Fruit fly (Drosophila melanogaster): Measurements from ENCODE around the gene AIF.
A peak's percentile ranks its signal among the peaks of the same experiment; 100 is the strongest.

Gene AIF

DNA sequence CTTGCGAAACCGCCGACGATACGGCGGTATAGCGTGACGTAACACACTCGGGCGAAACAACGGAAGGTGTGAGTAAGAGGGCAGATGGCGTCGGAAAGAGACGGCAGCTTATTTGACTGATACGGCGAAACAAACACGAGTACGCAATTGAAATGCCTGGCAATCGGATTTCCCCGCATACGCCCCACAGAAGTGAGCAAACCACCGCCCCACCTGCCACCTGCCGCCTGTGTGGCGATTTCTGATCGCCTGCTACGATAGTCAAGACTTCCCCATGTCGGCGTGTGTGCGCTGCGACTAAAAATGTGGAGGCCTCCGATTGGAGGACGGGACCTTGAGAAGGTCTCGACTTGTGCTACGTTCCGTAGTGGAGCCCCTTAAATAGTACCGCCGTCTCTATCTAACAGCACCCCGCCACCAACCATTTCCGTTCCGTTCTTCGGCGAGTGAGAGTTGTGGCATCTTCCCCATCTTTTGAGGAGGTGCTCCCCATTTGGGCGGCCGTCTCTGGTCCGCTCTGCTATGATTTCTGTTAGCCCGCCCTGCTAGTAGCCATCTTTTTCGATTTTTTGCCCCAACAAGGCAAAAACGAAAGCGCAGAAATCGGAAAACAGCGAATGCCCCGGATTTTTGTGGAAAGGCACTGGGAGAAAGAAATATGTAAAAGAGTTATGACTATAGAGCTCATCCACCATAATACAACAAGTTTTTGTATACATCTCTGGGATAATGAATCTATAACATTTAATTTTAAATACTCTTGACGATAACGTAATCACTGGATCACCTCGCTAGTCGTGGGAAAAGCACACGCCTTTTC lies 47.3 kb downstream of the AIF start (continued):
- peak; percentile 89 for TF ChIP-seq CG2120 (GFP tag; optimal IDR thresholded peaks at IDR 0.05)
- peak; percentile 76; the same call in 1 of the 3 replicates for TF ChIP-seq CG7357 (GFP tag; IDR thresholded peaks at IDR 0.05)
- peak; percentile 45 for TF ChIP-seq CG3838 (GFP tag; optimal IDR thresholded peaks at IDR 0.05)
- peak; percentile 85 for TF ChIP-seq CG16863 (GFP tag; optimal IDR thresholded peaks at IDR 0.05)
- peak; percentile 31 for TF ChIP-seq Jarid2 (GFP tag; optimal IDR thresholded peaks at IDR 0.05)
- no peak for TF ChIP-seq CG8765 (GFP tag; IDR thresholded peaks at IDR 0.05)
- TF ChIP-seq CG14965 (GFP tag; optimal IDR thresholded peaks at IDR 0.05; ENCODE audit: borderline replicate concordance): no peak
- TF ChIP-seq HLH54F (GFP tag; optimal IDR thresholded peaks at IDR 0.05): peak; percentile 78
- TF ChIP-seq Spps (tag; optimal IDR thresholded peaks at IDR 0.05): peak; percentile 82
- TF ChIP-seq ase (GFP tag; IDR thresholded peaks at IDR 0.05): no peak
- peak; percentile 86 for TF ChIP-seq Blimp-1 (GFP tag; optimal IDR thresholded peaks at IDR 0.05)
- peak; percentile 89 for TF ChIP-seq CG9609 (GFP tag; optimal IDR thresholded peaks at IDR 0.05)
- TF ChIP-seq Sry-δ (GFP tag; optimal IDR thresholded peaks at IDR 0.05): peak; percentile 37
- peak; percentile 70 for TF ChIP-seq Ets97D (GFP tag; optimal IDR thresholded peaks at IDR 0.05)
- TF ChIP-seq Hsf (GFP tag; optimal IDR thresholded peaks at IDR 0.05): peak; percentile 82
- TF ChIP-seq Scr (GFP tag; IDR thresholded peaks at IDR 0.05; ENCODE audit: partially characterized antibody): no peak
- TF ChIP-seq dmrt99B (tag; optimal IDR thresholded peaks at IDR 0.05): peak; percentile 88
- TF ChIP-seq HLH3B (GFP tag; IDR thresholded peaks at IDR 0.05): no peak
- TF ChIP-seq Hr39 (optimal IDR thresholded peaks at IDR 0.05): no peak
- TF ChIP-seq ATbp (GFP tag; optimal IDR thresholded peaks at IDR 0.05): peak; percentile 90
- no peak for TF ChIP-seq CG4360 (GFP tag; IDR thresholded peaks at IDR 0.05)
- no peak for TF ChIP-seq D (optimal IDR thresholded peaks at IDR 0.05)
- peak; percentile 87 for TF ChIP-seq D (GFP tag; optimal IDR thresholded peaks at IDR 0.05)
- TF ChIP-seq Dbx (GFP tag; IDR thresholded peaks at IDR 0.05): no peak
- TF ChIP-seq bcd (GFP tag; optimal IDR thresholded peaks at IDR 0.05): peak; percentile 86
- no peak for TF ChIP-seq C15 (GFP tag; IDR thresholded peaks at IDR 0.05)
- TF ChIP-seq kay (GFP tag; optimal IDR thresholded peaks at IDR 0.05): peak; percentile 83
- peak; percentile 62 for TF ChIP-seq Lhr (GFP tag; optimal IDR thresholded peaks at IDR 0.05)
- TF ChIP-seq stc (GFP tag; IDR thresholded peaks at IDR 0.05): no peak
- TF ChIP-seq exex (tag; optimal IDR thresholded peaks at IDR 0.05): peak; percentile 36
- no peak for TF ChIP-seq wdn (GFP tag; IDR thresholded peaks at IDR 0.05)
- peak; percentile 89 for TF ChIP-seq Deaf1 (tag; optimal IDR thresholded peaks at IDR 0.05)
- peak; percentile 80 for TF ChIP-seq zf30C (GFP tag; optimal IDR thresholded peaks at IDR 0.05)
- no peak for TF ChIP-seq pan (optimal IDR thresholded peaks at IDR 0.05)
- TF ChIP-seq pan (GFP tag; optimal IDR thresholded peaks at IDR 0.05 in 1 of 2, IDR thresholded peaks at IDR 0.05 in 1 of 2): no peak
- TF ChIP-seq CoRest (tag; optimal IDR thresholded peaks at IDR 0.05): peak; percentile 86
- TF ChIP-seq sens (GFP tag): peak; percentile 99
- peak; percentile 84 for TF ChIP-seq CG6272 (GFP tag; IDR thresholded peaks at IDR 0.05)
- TF ChIP-seq Dek (tag; optimal IDR thresholded peaks at IDR 0.05): peak; percentile 71
- TF ChIP-seq CG10321 (GFP tag; IDR thresholded peaks at IDR 0.05): no peak
- TF ChIP-seq cad (GFP tag; optimal IDR thresholded peaks at IDR 0.05): no peak
- no peak for TF ChIP-seq wor (GFP tag; IDR thresholded peaks at IDR 0.05)
- TF ChIP-seq cato (GFP tag; optimal IDR thresholded peaks at IDR 0.05; ENCODE audit: borderline replicate concordance): peak; percentile 70
- peak; percentile 90 for TF ChIP-seq CG4820 (GFP tag; optimal IDR thresholded peaks at IDR 0.05)
- peak; percentile 87 for TF ChIP-seq pnt (GFP tag; optimal IDR thresholded peaks at IDR 0.05)
- TF ChIP-seq Awh (GFP tag; IDR thresholded peaks at IDR 0.05): no peak
- peak; percentile 78 for TF ChIP-seq tup (GFP tag; optimal IDR thresholded peaks at IDR 0.05)
- TF ChIP-seq CG14710 (tag; optimal IDR thresholded peaks at IDR 0.05): peak; percentile 82
- peak; percentile 79 for TF ChIP-seq CG12155 (GFP tag; optimal IDR thresholded peaks at IDR 0.05)
- no peak for TF ChIP-seq Poxn (GFP tag; IDR thresholded peaks at IDR 0.05)
- TF ChIP-seq CG10462 (GFP tag; optimal IDR thresholded peaks at IDR 0.05): peak; percentile 78
